Worm (Caenorhabditis elegans): ENCODE results near the gene str-13.
A peak's percentile ranks its signal among the peaks of the same experiment; 100 is the strongest.

str-13 gene

ce11 chrV:2694389-2694788, 32.6 kb downstream of the str-13 start, which contains the start of gene Y45G12B.2 (continued):
- TF ChIP-seq daf-16 (GFP tag; optimal IDR thresholded peaks at IDR 0.05) (no peak), daf-16 (tag; optimal IDR thresholded peaks at IDR 0.05) (peak; percentile 30), F10B5.3 (tag; optimal IDR thresholded peaks at IDR 0.05) (no peak), F49E8.2 (tag; optimal IDR thresholded peaks at IDR 0.05; ENCODE audit: borderline replicate concordance) (peak; percentile 17), dpl-1 (GFP tag; optimal IDR thresholded peaks at IDR 0.05) (peak; percentile 72), lin-39 (tag; optimal IDR thresholded peaks at IDR 0.05) (no peak), daf-8 (GFP tag; IDR thresholded peaks at IDR 0.05) (no peak), nhr-25 (tag; optimal IDR thresholded peaks at IDR 0.05; ENCODE audit: borderline replicate concordance, insufficient read depth) (no peak), ztf-7 (tag; optimal IDR thresholded peaks at IDR 0.05) (no peak), F26F4.8 (GFP tag; conservative IDR thresholded peaks at IDR 0.05) (no peak), mxl-2 (GFP tag; conservative IDR thresholded peaks at IDR 0.05) (no peak), hif-1 (tag; optimal IDR thresholded peaks at IDR 0.05) (peak in 1 of 2 experiments; percentile 53), nhr-102 (tag; optimal IDR thresholded peaks at IDR 0.05) (no peak), arid-1 (GFP tag; conservative IDR thresholded peaks at IDR 0.05) (0 out of 2 replicates have a peak, but pooled peaks have one; percentile 29), skn-1 (tag; optimal IDR thresholded peaks at IDR 0.05) (no peak), lin-38 (GFP tag; IDR thresholded peaks at IDR 0.05) (peak; percentile 80), ceh-20 (GFP tag; IDR thresholded peaks at IDR 0.05) (no peak), hlh-11 (tag; optimal IDR thresholded peaks at IDR 0.05) (peak; percentile 44), lsy-2 (tag; optimal IDR thresholded peaks at IDR 0.05) (peak; percentile 95 to 99), nhr-28 (tag; optimal IDR thresholded peaks at IDR 0.05) (peak; percentile 71), ceh-44 (GFP tag; IDR thresholded peaks at IDR 0.05) (no peak), spr-3 (GFP tag; optimal IDR thresholded peaks at IDR 0.05) (no peak), ZK337.2 (GFP tag; IDR thresholded peaks at IDR 0.05) (no peak), Y48G9A.11 (GFP tag; IDR thresholded peaks at IDR 0.05) (no peak), snpc-1.2 (GFP tag; IDR thresholded peaks at IDR 0.05) (no peak), T26A8.4 (GFP tag; IDR thresholded peaks at IDR 0.05) (no peak), tag-97 (GFP tag; IDR thresholded peaks at IDR 0.05) (no peak), D1046.2 (GFP tag; IDR thresholded peaks at IDR 0.05) (no peak), ctbp-1 (GFP tag; IDR thresholded peaks at IDR 0.05) (no peak), nhr-6 (tag; optimal IDR thresholded peaks at IDR 0.05) (no peak), hlh-30 (tag; optimal IDR thresholded peaks at IDR 0.05; ENCODE audit: insufficient read depth) (peak; percentile 78), T20F7.1 (GFP tag; optimal IDR thresholded peaks at IDR 0.05) (no peak), rbr-2 (tag; optimal IDR thresholded peaks at IDR 0.05) (peak; percentile 31), pha-4 (GFP tag; IDR thresholded peaks at IDR 0.05) (no peak), pha-4 (tag; optimal IDR thresholded peaks at IDR 0.05) (no peak), hmg-1.1 (GFP tag; IDR thresholded peaks at IDR 0.05) (peak; percentile 64; the same call in 1 of the 2 replicates), Y75B8A.6 (GFP tag; IDR thresholded peaks at IDR 0.05) (no peak), ceh-32 (tag; optimal IDR thresholded peaks at IDR 0.05; ENCODE audit: poor library complexity) (no peak)

ce11 chrV:2691703-2692102, 35.3 kb downstream of the str-13 start:
- TF ChIP-seq lin-38 (GFP tag; IDR thresholded peaks at IDR 0.05) = peak; percentile 60

ce11 chrV:2690948-2691347, 36.1 kb downstream of the str-13 start:
- TF ChIP-seq lim-7 (GFP tag; IDR thresholded peaks at IDR 0.05) (no peak), ama-1 (optimal IDR thresholded peaks at IDR 0.05) (no peak), mxl-2 (GFP tag; conservative IDR thresholded peaks at IDR 0.05) (no peak), D1046.2 (GFP tag; IDR thresholded peaks at IDR 0.05) (no peak), saeg-2 (GFP tag; IDR thresholded peaks at IDR 0.05) (no peak), unc-130 (GFP tag; optimal IDR thresholded peaks at IDR 0.05) (no peak), unc-39 (tag; optimal IDR thresholded peaks at IDR 0.05) (no peak), nhr-48 (tag; optimal IDR thresholded peaks at IDR 0.05) (no peak), nhr-41 (GFP tag; IDR thresholded peaks at IDR 0.05) (no peak), nhr-6 (tag; optimal IDR thresholded peaks at IDR 0.05) (no peak), hlh-30 (tag; optimal IDR thresholded peaks at IDR 0.05; ENCODE audit: insufficient read depth) (no peak), vab-7 (GFP tag; IDR thresholded peaks at IDR 0.05) (no peak), zip-11 (GFP tag; IDR thresholded peaks at IDR 0.05) (no peak), dmd-8 (GFP tag; IDR thresholded peaks at IDR 0.05) (no peak), snpc-1.2 (GFP tag; IDR thresholded peaks at IDR 0.05) (no peak), ceh-20 (GFP tag; IDR thresholded peaks at IDR 0.05) (no peak), snpc-4 (tag; optimal IDR thresholded peaks at IDR 0.05) (no peak)
